Worm (Caenorhabditis elegans): ENCODE data around the gene F21C10.18.

Gene F21C10.18

DNA sequence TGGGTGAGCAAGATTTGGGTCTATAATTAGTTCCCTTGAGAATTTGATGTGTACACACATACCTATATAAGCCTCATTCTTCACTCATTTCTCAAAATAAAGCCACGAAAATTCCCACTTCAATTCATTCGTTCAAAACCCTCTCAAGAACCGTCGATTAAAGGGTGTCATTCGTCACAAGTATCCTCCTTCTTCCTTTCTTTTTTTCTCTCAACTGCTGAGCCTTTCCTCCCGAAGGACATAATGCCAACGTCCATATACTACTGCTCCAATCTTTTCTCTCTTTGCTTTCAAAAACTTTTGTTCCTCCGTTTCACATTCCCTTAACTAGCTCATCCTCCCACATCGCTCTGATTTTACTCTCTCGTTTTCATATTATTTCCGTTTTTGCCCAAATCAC is 16.1 kb upstream of the F21C10.18 start, which contains the start of gene T27E4.1:
TSS of gene T27E4.1 (plus strand) at position 137 of the 400 bp plus-strand sequence.
- TF ChIP-seq ama-1 (optimal IDR thresholded peaks at IDR 0.05): no peak
- TF ChIP-seq hmg-4 (GFP tag; optimal IDR thresholded peaks at IDR 0.05): no peak
- TF ChIP-seq pes-1 (GFP tag; IDR thresholded peaks at IDR 0.05): no peak

DNA sequence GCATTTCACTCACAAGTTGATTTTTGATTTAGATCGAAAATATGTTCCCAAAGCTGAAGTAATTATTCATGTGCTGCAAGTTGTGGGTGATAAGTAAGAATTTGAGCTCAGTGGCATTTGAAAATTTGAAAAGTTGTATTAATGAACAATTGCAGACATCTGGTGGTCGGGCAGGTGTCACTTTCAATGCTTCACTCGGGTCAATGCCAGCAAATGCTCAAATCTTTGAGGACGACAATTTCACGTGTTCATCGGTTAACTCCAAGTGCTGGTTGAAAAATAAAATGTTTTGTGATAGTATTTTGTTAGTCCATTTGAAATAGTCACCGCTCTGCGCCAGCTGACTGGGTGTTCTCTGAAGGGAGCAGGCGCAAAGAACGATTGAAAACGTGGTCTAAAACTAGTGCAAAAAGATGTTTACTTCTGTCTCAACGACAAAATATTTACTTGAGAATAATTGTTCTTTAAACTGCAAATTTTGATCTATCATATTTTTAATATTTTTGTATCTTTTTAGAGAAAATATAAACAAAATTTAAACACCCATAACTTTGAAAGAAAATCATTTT is 14.2 kb upstream of the F21C10.18 start:
- TF ChIP-seq tbx-11 (GFP tag; IDR thresholded peaks at IDR 0.05): no peak
- TF ChIP-seq flt-1 (GFP tag; IDR thresholded peaks at IDR 0.05): no peak
- TF ChIP-seq F13C5.2 (tag; optimal IDR thresholded peaks at IDR 0.05): no peak
- TF ChIP-seq ceh-13 (GFP tag; optimal IDR thresholded peaks at IDR 0.05): no peak

DNA sequence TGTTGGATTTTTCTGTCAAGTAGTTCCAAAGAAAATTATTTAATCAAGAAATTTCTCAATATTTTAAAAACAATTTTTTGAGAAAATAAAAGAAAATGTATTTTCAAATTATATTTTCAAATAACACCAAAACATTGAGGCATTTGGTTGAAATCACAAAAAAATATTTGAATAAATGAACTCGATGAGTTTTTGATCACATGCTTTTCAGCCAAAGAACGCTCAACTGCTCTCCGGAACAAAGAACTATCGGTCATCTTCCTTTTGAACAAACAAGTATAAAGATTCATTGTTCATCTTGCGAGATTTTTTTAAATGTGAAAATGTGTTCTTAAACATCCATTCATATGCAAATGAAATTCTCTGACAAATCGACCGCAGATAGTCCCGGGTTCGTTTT is 13.3 kb upstream of the F21C10.18 start:
- no peak for TF ChIP-seq ceh-36 (tag; optimal IDR thresholded peaks at IDR 0.05)
- TF ChIP-seq ets-7 (tag; optimal IDR thresholded peaks at IDR 0.05): no peak
- TF ChIP-seq scrt-1 (GFP tag; IDR thresholded peaks at IDR 0.05): no peak
- TF ChIP-seq ama-1 (optimal IDR thresholded peaks at IDR 0.05): no peak
- no peak for TF ChIP-seq tbx-37 (GFP tag; conservative IDR thresholded peaks at IDR 0.05)
- TF ChIP-seq tbx-11 (GFP tag; IDR thresholded peaks at IDR 0.05): no peak

- TF ChIP-seq tra-4 (tag; optimal IDR thresholded peaks at IDR 0.05) (no peak), ceh-36 (tag; optimal IDR thresholded peaks at IDR 0.05) (no peak), tbx-37 (GFP tag; conservative IDR thresholded peaks at IDR 0.05) (no peak), sea-1 (GFP tag; conservative IDR thresholded peaks at IDR 0.05) (no peak), pes-1 (GFP tag; IDR thresholded peaks at IDR 0.05) (no peak), aly-1 (tag; optimal IDR thresholded peaks at IDR 0.05) (peak; percentile 24), F13C5.2 (tag; optimal IDR thresholded peaks at IDR 0.05) (peak; percentile 30), ama-1 (optimal IDR thresholded peaks at IDR 0.05) (no peak), tbx-11 (GFP tag; IDR thresholded peaks at IDR 0.05) (no peak), flt-1 (GFP tag; IDR thresholded peaks at IDR 0.05) (no peak), B0310.2 (tag; optimal IDR thresholded peaks at IDR 0.05) (no peak), hmbx-1 (tag; optimal IDR thresholded peaks at IDR 0.05) (no peak)
Observed at ce11 chrV:9095613-9096317, 12.6 kb upstream of the F21C10.18 start, which contains the start of gene F21C10.10. Gene F21C10.10 (plus strand): TSS chrV:9096267.

- TF ChIP-seq hnd-1 (tag; optimal IDR thresholded peaks at IDR 0.05): no peak
- TF ChIP-seq aly-1 (tag; optimal IDR thresholded peaks at IDR 0.05): no peak
- no peak for TF ChIP-seq pes-1 (GFP tag; IDR thresholded peaks at IDR 0.05)
- TF ChIP-seq ama-1 (optimal IDR thresholded peaks at IDR 0.05): no peak
- no peak for TF ChIP-seq tbx-11 (GFP tag; IDR thresholded peaks at IDR 0.05)
- TF ChIP-seq tra-4 (tag; optimal IDR thresholded peaks at IDR 0.05): no peak
- no peak for TF ChIP-seq hmg-4 (GFP tag; optimal IDR thresholded peaks at IDR 0.05)
- TF ChIP-seq ceh-36 (tag; optimal IDR thresholded peaks at IDR 0.05): no peak
- TF ChIP-seq F13C5.2 (tag; optimal IDR thresholded peaks at IDR 0.05): no peak
- no peak for TF ChIP-seq ceh-13 (GFP tag; optimal IDR thresholded peaks at IDR 0.05)
- TF ChIP-seq ets-7 (tag; optimal IDR thresholded peaks at IDR 0.05): no peak
- TF ChIP-seq B0310.2 (tag; optimal IDR thresholded peaks at IDR 0.05): no peak
Observed at ce11 chrV:9096674-9097073, 11.6 kb upstream of the F21C10.18 start.

DNA sequence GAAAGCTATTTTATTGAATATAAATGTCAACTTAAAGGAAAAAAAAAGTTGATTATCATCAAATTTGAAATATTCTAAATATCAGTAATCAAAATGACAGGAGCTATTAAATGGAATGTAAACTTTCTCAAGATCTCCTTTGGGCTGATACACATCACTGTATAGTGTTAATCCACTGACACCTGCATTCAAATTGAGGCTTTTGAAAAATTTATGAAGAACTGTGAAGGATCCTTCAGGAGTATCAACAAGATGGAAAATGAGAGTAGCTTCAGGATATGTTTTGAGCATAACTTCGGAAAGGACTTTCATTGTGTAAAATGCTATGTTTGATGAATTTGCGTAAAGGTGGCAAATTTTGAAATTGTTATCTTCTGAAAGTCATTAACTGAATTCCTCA is 11.1 kb upstream of the F21C10.18 start:
- TF ChIP-seq F13C5.2 (tag; optimal IDR thresholded peaks at IDR 0.05) (no peak), B0310.2 (tag; optimal IDR thresholded peaks at IDR 0.05) (no peak), tbx-37 (GFP tag; conservative IDR thresholded peaks at IDR 0.05) (no peak), ceh-36 (tag; optimal IDR thresholded peaks at IDR 0.05) (no peak), flt-1 (GFP tag; IDR thresholded peaks at IDR 0.05) (no peak), tra-4 (tag; optimal IDR thresholded peaks at IDR 0.05) (no peak), ama-1 (optimal IDR thresholded peaks at IDR 0.05) (no peak), tbx-11 (GFP tag; IDR thresholded peaks at IDR 0.05) (no peak)

DNA sequence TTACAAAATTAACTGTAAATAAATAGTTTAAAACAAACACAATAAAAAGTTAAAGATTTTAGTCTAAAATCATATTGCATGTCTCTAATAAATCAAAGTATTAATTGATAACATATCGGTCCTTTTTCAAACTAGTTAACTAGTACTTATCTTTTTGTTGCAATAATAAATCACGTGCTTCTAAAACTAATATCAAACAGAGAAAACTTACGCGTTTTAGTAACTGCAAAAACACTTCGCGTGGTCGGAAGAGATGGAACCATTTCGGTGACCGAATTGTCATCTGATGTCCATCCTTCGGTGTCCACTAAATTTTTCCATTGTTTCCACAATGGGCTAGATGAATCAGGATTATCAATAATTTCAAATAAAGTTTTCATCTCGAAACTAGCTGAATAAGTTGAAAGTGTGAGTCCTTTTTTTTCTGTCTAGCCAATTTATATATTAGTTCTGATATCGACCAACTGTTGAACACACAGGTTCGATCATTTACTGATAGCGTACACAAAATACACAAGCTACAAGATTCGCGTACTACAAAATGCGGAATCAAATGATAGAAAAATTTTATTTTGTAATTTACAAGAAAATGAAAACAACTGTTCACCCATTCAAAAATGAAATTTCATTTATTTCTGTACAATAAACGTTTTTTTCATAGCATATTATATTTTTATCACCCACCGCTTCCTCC is 9.9 kb upstream of the F21C10.18 start, which contains the start of gene F21C10.9:
TSS of gene F21C10.9 (minus strand) at position 417 of the 694 bp plus-strand sequence.
- TF ChIP-seq B0310.2 (tag; optimal IDR thresholded peaks at IDR 0.05) (no peak), F13C5.2 (tag; optimal IDR thresholded peaks at IDR 0.05) (no peak)

DNA sequence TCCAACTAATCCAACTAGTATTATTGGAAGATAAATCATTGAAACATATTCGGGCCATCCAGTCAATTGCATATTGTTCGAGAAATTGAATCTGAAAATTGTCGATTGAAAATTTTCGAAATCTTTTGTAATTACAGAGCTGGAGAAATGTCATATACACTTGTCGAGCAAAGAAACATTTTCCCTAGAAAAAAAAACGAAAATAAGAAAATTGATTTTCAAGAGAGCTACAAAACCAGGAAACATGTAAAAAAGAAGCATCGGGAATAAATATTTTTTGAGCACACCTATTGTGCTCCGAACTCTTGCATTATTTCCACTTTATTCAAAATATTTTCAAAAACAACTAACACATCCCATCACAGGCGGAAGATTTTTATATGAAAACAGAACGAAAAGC is 7.3 kb upstream of the F21C10.18 start, which contains the start of gene frpr-6:
TSS of gene frpr-6 (minus strand) at position 101 of the 400 bp plus-strand sequence.
- TF ChIP-seq B0310.2 (tag; optimal IDR thresholded peaks at IDR 0.05) (no peak), flt-1 (GFP tag; IDR thresholded peaks at IDR 0.05) (no peak), scrt-1 (GFP tag; IDR thresholded peaks at IDR 0.05) (no peak), hnd-1 (tag; optimal IDR thresholded peaks at IDR 0.05) (no peak), ama-1 (optimal IDR thresholded peaks at IDR 0.05) (no peak), hmbx-1 (tag; optimal IDR thresholded peaks at IDR 0.05) (no peak), ceh-13 (GFP tag; optimal IDR thresholded peaks at IDR 0.05) (no peak), tbx-11 (GFP tag; IDR thresholded peaks at IDR 0.05) (no peak), sea-1 (GFP tag; conservative IDR thresholded peaks at IDR 0.05) (no peak), aly-1 (tag; optimal IDR thresholded peaks at IDR 0.05) (no peak), tbx-37 (GFP tag; conservative IDR thresholded peaks at IDR 0.05) (no peak), ets-7 (tag; optimal IDR thresholded peaks at IDR 0.05) (no peak), tra-4 (tag; optimal IDR thresholded peaks at IDR 0.05) (no peak)
